Worm (Caenorhabditis elegans) whole organism, L1 larva: ENCODE data around the gene K07C5.3.

Experiments used
- ets-5 ChIP-seq: fragments of 200-800 bp; sonication (Bioruptor generic); IDR thresholded peaks from 2 replicates; pipeline ENCODE4 v1.3.6; 2022; ENCODE audit warnings: missing genetic modification characterization, missing compliant biosample characterization
- lin-15B ChIP-seq: fragments of 150-350 bp; sonication (generic microtip); optimal IDR thresholded peaks from 3 replicates; lab custom pipeline; 2014; ENCODE audit warnings: missing biosample characterization, missing genetic modification characterization
- lsy-2 ChIP-seq, 2 experiments: fragments of 150-350 bp; optimal IDR thresholded peaks; 2 replicates each; lab custom pipeline; 2014; ENCODE audit warnings: missing biosample characterization in 2 of 2, missing genetic modification characterization in 2 of 2
- ztf-4 ChIP-seq: fragments of 150-350 bp; optimal IDR thresholded peaks from 2 replicates; lab custom pipeline; 2014; ENCODE audit warnings: missing biosample characterization, missing genetic modification characterization

- no peak for TF ChIP-seq lin-15B (tag; lab: Kevin White, UChicago)
- no peak for TF ChIP-seq lsy-2 (tag; optimal IDR thresholded peaks at IDR 0.05; lab: Kevin White, UChicago)
- TF ChIP-seq ztf-4 (tag; lab: Kevin White, UChicago): no peak
- TF ChIP-seq ets-5 (GFP tag; lab: Robert Waterston, UW): no peak
Observed at ce11 chrV:10332012-10332411, 10.8 kb upstream of the K07C5.3 start, which contains the start of gene crm-1.
